Fruit fly (Drosophila melanogaster): ENCODE measurements around the gene CG11034.

DNA sequence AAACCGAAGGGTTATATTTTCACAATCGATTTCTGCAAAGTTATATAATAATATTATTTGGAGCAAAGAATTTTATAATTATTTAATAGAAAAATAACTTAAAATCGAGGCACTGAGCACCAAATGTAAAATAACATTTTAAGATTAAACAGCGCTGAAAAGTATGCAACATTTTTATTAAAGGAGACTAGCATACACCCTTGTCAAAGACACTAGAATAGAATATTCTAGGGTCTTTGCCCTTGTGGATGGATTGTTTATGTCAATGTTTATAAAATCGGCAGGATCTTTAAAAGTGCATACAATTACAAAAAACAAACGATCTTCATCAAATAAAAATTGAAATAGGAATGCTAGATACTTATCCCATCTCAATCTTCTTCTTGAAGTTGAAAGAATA is 1.1 kb upstream of the CG11034 start:
- TF ChIP-seq CTCF (optimal IDR thresholded peaks at IDR 0.05): no peak
- no peak for TF ChIP-seq CG8478 (optimal IDR thresholded peaks at IDR 0.05)

Measured in S2 (cell line).